Worm (Caenorhabditis elegans) whole organism, L2 larva: ENCODE measurements around the gene B0303.11.

Source experiments
- ama-1 ChIP-seq: fragments of 150-350 bp; optimal IDR thresholded peaks from 2 replicates; lab custom pipeline; 2018; ENCODE audit warnings: inconsistent platforms
- lin-13 ChIP-seq: fragments of 150-350 bp; optimal IDR thresholded peaks from 2 replicates; lab custom pipeline; 2014; ENCODE audit warnings: missing biosample characterization, missing genetic modification reagents, missing genetic modification characterization
- nhr-23 ChIP-seq: fragments of 150-350 bp; optimal IDR thresholded peaks from 2 replicates; lab custom pipeline; 2014; ENCODE audit warnings: missing biosample characterization, missing genetic modification reagents, missing genetic modification characterization
- nhr-6 ChIP-seq: fragments of 150-350 bp; optimal IDR thresholded peaks from 2 replicates; lab custom pipeline; 2014; ENCODE audit warnings: missing biosample characterization, missing genetic modification characterization

DNA sequence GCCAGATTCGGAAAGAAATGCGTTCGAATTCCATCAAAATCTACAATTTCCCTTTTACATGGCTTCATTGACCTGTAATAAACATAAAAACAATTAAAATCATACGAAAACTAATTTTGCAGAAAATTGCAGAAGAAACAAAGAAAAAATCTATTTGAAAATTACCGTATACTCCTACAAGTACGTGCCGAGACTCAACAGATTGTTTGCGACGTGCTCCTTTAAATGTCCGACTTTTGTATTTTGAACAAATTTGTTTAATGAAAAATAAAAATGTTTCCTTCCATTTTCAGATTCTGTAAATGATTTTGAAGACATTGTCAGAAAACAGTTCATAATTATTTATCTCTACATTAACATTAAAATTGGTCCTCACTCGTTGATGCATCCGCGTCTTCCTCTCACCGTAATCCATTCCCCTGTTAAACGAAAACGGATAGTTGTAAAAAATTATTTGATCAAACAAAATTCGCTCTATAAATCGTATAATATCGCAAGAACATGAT lies 35.2 kb downstream of the B0303.11 start, which contains the start of gene pgl-2:
- TF ChIP-seq nhr-6 (tag; lab: Kevin White, UChicago) (no peak), ama-1 (lab: Kevin White, UChicago) (no peak), lin-13 (GFP tag; lab: Kevin White, UChicago) (no peak), nhr-23 (tag; lab: Kevin White, UChicago) (no peak)
